Worm (Caenorhabditis elegans): Measurements from ENCODE around the gene F41G3.19.

DNA sequence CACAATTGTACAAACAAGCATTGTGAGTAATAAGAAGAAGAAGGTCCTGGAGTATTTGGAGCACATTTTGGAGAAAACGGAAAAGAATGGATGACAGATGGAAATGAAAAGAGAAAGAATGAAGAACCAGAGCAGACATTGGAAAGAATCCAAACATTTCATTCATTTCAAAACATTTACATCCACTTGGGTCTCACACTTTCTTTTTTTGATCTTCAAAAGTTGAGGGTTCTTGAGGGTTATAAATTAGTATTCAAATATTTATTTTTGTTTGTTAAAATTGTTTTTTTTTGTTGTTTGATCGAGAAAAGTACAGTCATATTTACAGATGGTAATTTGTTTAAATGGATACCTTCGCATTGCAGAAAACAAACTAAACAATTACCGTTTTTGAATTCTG is 18.2 kb downstream of the F41G3.19 start, which contains the start of gene T14B4.9:
- TF ChIP-seq W03F9.2 (tag; optimal IDR thresholded peaks at IDR 0.05) (no peak), him-1 (tag; optimal IDR thresholded peaks at IDR 0.05) (no peak), dao-5 (tag; optimal IDR thresholded peaks at IDR 0.05) (no peak)
